Worm (Caenorhabditis elegans): ENCODE data around the gene pro-1.

Gene pro-1

DNA sequence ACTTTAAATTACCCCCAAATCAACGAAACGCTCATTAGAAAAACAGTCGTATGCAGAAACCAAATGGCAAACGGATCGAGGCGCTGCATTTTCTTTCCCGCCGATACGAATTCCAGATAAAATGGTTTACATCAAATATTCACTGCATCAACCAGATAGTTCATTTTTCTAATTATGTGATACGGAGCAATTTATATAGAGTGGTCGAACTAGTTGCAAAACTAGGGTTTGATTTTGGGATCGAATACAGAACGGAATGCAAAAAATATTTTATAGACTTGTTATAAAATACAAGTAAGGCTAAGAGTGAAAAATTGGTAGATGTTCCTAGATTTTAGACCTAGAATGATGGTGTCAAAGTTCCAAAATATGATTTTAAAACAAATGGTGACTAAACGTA lies 21.9 kb downstream of the pro-1 start:
- no peak for TF ChIP-seq pag-3 (tag; optimal IDR thresholded peaks at IDR 0.05; ENCODE audit: borderline replicate concordance)
- TF ChIP-seq fkh-10 (GFP tag; optimal IDR thresholded peaks at IDR 0.05): no peak
- TF ChIP-seq lim-6 (tag; optimal IDR thresholded peaks at IDR 0.05): no peak
- no peak for TF ChIP-seq tbx-2 (tag; optimal IDR thresholded peaks at IDR 0.05)
- no peak for TF ChIP-seq madf-2 (tag; optimal IDR thresholded peaks at IDR 0.05)
- no peak for TF ChIP-seq sox-2 (GFP tag; IDR thresholded peaks at IDR 0.05)
- no peak for TF ChIP-seq pha-2 (tag; optimal IDR thresholded peaks at IDR 0.05)

DNA sequence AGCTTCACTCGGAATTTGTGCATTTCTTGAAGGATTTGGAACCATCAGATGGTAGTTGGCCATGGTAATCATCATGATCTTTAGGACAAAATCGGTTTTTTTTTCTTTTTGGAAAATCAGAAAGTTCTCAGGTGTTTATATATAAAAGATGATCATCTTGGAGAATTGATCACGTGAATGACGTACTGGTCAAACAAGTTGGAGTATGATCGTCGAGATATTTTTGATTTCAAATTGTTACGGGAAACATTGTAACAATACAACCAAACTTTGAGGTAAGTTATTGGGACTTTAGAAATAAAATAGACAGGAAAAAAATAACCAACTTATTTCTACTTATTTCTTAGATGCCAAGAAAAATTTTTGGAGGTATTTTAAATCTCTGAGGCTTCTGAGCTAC lies 22.8 kb downstream of the pro-1 start, which contains the start of gene F59B10.4:
Gene F59B10.4 (minus strand): TSS at position 101 of the 400 bp plus-strand sequence.
- TF ChIP-seq K02D7.2 (tag; optimal IDR thresholded peaks at IDR 0.05) (no peak), che-1 (tag; optimal IDR thresholded peaks at IDR 0.05) (no peak), sox-2 (GFP tag; IDR thresholded peaks at IDR 0.05) (no peak), pqm-1 (tag; optimal IDR thresholded peaks at IDR 0.05) (no peak), hlh-30 (tag; optimal IDR thresholded peaks at IDR 0.05; ENCODE audit: insufficient read depth) (no peak), syd-9 (tag; optimal IDR thresholded peaks at IDR 0.05) (no peak), ahr-1 (tag; optimal IDR thresholded peaks at IDR 0.05) (no peak), ttx-3 (tag; optimal IDR thresholded peaks at IDR 0.05) (no peak), eyg-1 (tag; optimal IDR thresholded peaks at IDR 0.05) (no peak), ceh-14 (tag; optimal IDR thresholded peaks at IDR 0.05) (no peak), ceh-48 (tag; optimal IDR thresholded peaks at IDR 0.05) (no peak)

DNA sequence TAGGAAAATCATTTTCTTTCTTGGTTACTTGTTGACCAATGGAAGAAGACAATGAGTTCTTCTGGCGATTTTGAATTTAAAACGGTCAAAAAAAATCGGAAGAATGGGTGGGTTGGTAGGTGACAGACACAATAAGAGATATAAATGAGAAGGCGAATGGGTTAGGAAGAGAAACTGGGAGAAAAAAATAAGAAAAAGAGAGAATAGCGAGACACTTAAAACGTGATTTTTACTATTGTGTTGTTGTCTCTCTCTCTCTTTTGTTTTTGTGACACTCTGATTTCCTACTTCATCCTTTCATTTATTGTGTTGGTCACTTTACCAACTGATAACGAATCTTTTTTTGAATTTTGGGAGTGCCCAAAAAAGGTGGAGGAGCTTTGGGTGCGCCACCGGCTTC lies 25.4 kb downstream of the pro-1 start:
- no peak for TF ChIP-seq pag-3 (tag; optimal IDR thresholded peaks at IDR 0.05; ENCODE audit: borderline replicate concordance)
- TF ChIP-seq ceh-48 (tag; optimal IDR thresholded peaks at IDR 0.05): no peak
- TF ChIP-seq unc-55 (GFP tag; optimal IDR thresholded peaks at IDR 0.05): no peak
- no peak for TF ChIP-seq mec-3 (tag; optimal IDR thresholded peaks at IDR 0.05; ENCODE audit: borderline replicate concordance)
- TF ChIP-seq ceh-24 (tag; optimal IDR thresholded peaks at IDR 0.05): no peak

ce11 chrII:10515422-10515821 lies 26.4 kb downstream of the pro-1 start:
- TF ChIP-seq rnt-1 (tag; optimal IDR thresholded peaks at IDR 0.05): no peak

- TF ChIP-seq ref-2 (tag; optimal IDR thresholded peaks at IDR 0.05): no peak
- TF ChIP-seq syd-9 (tag; optimal IDR thresholded peaks at IDR 0.05): no peak
- TF ChIP-seq ahr-1 (tag; optimal IDR thresholded peaks at IDR 0.05): no peak
- TF ChIP-seq Y22D7AL.16 (tag; optimal IDR thresholded peaks at IDR 0.05): no peak
- no peak for TF ChIP-seq ceh-9 (tag; optimal IDR thresholded peaks at IDR 0.05)
- TF ChIP-seq unc-42 (tag; optimal IDR thresholded peaks at IDR 0.05): no peak
- no peak for TF ChIP-seq npax-4 (tag; optimal IDR thresholded peaks at IDR 0.05)
- TF ChIP-seq nfya-1 (tag; optimal IDR thresholded peaks at IDR 0.05): no peak
- no peak for TF ChIP-seq fkh-6 (tag; optimal IDR thresholded peaks at IDR 0.05)
- no peak for TF ChIP-seq K09A11.1 (tag; optimal IDR thresholded peaks at IDR 0.05; ENCODE audit: insufficient read depth)
- no peak for TF ChIP-seq che-1 (tag; optimal IDR thresholded peaks at IDR 0.05)
- TF ChIP-seq F13H6.1 (tag; optimal IDR thresholded peaks at IDR 0.05): no peak
- no peak for TF ChIP-seq ceh-45 (GFP tag; IDR thresholded peaks at IDR 0.05)
- TF ChIP-seq sox-4 (tag; optimal IDR thresholded peaks at IDR 0.05): no peak
- no peak for TF ChIP-seq hlh-30 (tag; optimal IDR thresholded peaks at IDR 0.05; ENCODE audit: insufficient read depth)
- TF ChIP-seq nhr-11 (tag; optimal IDR thresholded peaks at IDR 0.05): no peak
Observed at ce11 chrII:10513377-10513776, 28.4 kb downstream of the pro-1 start.

DNA sequence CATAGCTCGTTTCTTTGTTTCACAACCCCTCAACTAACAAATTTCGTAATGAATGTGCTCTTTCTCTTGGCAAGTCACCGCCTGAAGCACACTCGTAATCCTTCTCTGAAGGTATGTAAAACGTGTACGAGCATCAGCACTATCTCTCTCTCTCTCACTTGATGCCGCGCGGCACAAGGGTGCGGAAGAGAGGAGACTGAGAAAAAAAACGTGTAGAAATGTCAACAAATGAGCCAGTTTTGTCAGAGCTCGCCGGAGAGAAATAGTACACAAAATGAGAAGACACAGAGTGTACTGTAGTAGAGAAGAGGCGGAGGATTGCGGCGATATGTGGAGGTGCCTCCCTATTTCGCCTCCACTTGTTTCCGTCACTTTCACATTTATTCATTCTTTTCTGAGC lies 31.6 kb downstream of the pro-1 start, which contains the start of gene F59B10.3:
Gene F59B10.3 (plus strand): TSS at position 301 of the 400 bp plus-strand sequence.
- TF ChIP-seq fkh-10 (GFP tag; optimal IDR thresholded peaks at IDR 0.05): no peak
- no peak for TF ChIP-seq rnt-1 (tag; optimal IDR thresholded peaks at IDR 0.05)
- no peak for TF ChIP-seq hlh-15 (tag; optimal IDR thresholded peaks at IDR 0.05)
- no peak for TF ChIP-seq unc-42 (tag; optimal IDR thresholded peaks at IDR 0.05)
- TF ChIP-seq gmeb-2 (tag; optimal IDR thresholded peaks at IDR 0.05): no peak
- TF ChIP-seq C08G9.2 (tag; optimal IDR thresholded peaks at IDR 0.05): no peak
- TF ChIP-seq syd-9 (tag; optimal IDR thresholded peaks at IDR 0.05): no peak
- no peak for TF ChIP-seq ceh-48 (tag; optimal IDR thresholded peaks at IDR 0.05)
- TF ChIP-seq sox-2 (GFP tag; IDR thresholded peaks at IDR 0.05): no peak
- TF ChIP-seq eyg-1 (tag; optimal IDR thresholded peaks at IDR 0.05): no peak
- TF ChIP-seq ceh-6 (GFP tag; optimal IDR thresholded peaks at IDR 0.05): no peak
- TF ChIP-seq fax-1 (tag; optimal IDR thresholded peaks at IDR 0.05): no peak
- TF ChIP-seq tbx-2 (tag; optimal IDR thresholded peaks at IDR 0.05): no peak
- TF ChIP-seq ttx-3 (tag; optimal IDR thresholded peaks at IDR 0.05): no peak
- TF ChIP-seq F13H6.1 (tag; optimal IDR thresholded peaks at IDR 0.05): no peak
- TF ChIP-seq madf-2 (tag; optimal IDR thresholded peaks at IDR 0.05): no peak
